Worm (Caenorhabditis elegans) whole organism, young adult: ENCODE measurements around the gene cnp-2.

Experiments used
- F10E7.11 ChIP-seq: sonication (generic microtip); optimal IDR thresholded peaks from 2 replicates; lab custom pipeline; 2017; ENCODE audit warnings: mild to moderate bottlenecking, missing genetic modification characterization, moderate library complexity, missing compliant biosample characterization
- F33H1.4 ChIP-seq: fragments of 200-800 bp; sonication (Bioruptor generic); IDR thresholded peaks from 2 replicates; pipeline ENCODE4 v1.3.6; 2022; ENCODE audit warnings: missing genetic modification reagents, missing genetic modification characterization, missing compliant biosample characterization
- ama-1 ChIP-seq, 3 experiments: fragments of 150-350 bp in 1 of 3; sonication (generic microtip) in 2 of 3; optimal IDR thresholded peaks; 2 replicates each; lab custom pipeline; 2014 to 2018; ENCODE audit warnings: missing biosample characterization in 2 of 3, missing genetic modification characterization in 2 of 3, missing genetic modification reagents in 2 of 3
- atf-7 ChIP-seq: sonication (generic microtip); optimal IDR thresholded peaks from 2 replicates; lab custom pipeline; 2017; ENCODE audit warnings: mild to moderate bottlenecking, missing genetic modification characterization, missing compliant biosample characterization
- attf-3 ChIP-seq: fragments of 200-800 bp; sonication (Bioruptor generic); conservative IDR thresholded peaks from 2 replicates; pipeline ENCODE4 v1.3.6; 2022; ENCODE audit warnings: missing genetic modification reagents, missing genetic modification characterization, missing compliant biosample characterization
- ceh-40 ChIP-seq: fragments of 200-800 bp; sonication (Bioruptor generic); IDR thresholded peaks from 2 replicates; pipeline ENCODE4 v1.3.6; 2022; ENCODE audit warnings: missing genetic modification characterization, missing compliant biosample characterization
- ceh-58 ChIP-seq: fragments of 200-800 bp; sonication (Bioruptor generic); IDR thresholded peaks from 2 replicates; pipeline ENCODE4 v1.3.6; 2022; ENCODE audit warnings: missing genetic modification characterization, missing compliant biosample characterization
- efl-1 ChIP-seq: fragments of 150-350 bp; optimal IDR thresholded peaks from 2 replicates; lab custom pipeline; 2014; ENCODE audit warnings: missing biosample characterization, missing genetic modification reagents, missing genetic modification characterization
- hlh-26 ChIP-seq: fragments of 200-800 bp; sonication (Bioruptor generic); conservative IDR thresholded peaks from 2 replicates; pipeline ENCODE4 v1.3.6; 2022; ENCODE audit warnings: missing genetic modification reagents, missing genetic modification characterization, missing compliant biosample characterization
- mcd-1 ChIP-seq: fragments of 200-800 bp; sonication (Bioruptor generic); IDR thresholded peaks from 2 replicates; pipeline ENCODE4 v1.3.6; 2022; ENCODE audit warnings: missing genetic modification reagents, missing genetic modification characterization, missing compliant biosample characterization
- mel-28 ChIP-seq: sonication (generic microtip); optimal IDR thresholded peaks from 2 replicates; lab custom pipeline; 2016; ENCODE audit warnings: borderline replicate concordance, mild to moderate bottlenecking, missing genetic modification characterization, missing compliant biosample characterization
- nfyb-1 ChIP-seq: fragments of 200-800 bp; sonication (Bioruptor generic); IDR thresholded peaks from 2 replicates; pipeline ENCODE4 v1.3.6; 2022; ENCODE audit warnings: missing genetic modification reagents, missing genetic modification characterization, missing compliant biosample characterization
- nhr-80 ChIP-seq: sonication (generic microtip); optimal IDR thresholded peaks from 2 replicates; lab custom pipeline; 2016; ENCODE audit warnings: missing genetic modification characterization, missing compliant biosample characterization
- rcor-1 ChIP-seq: fragments of 200-800 bp; sonication (Bioruptor generic); IDR thresholded peaks from 2 replicates; pipeline ENCODE4 v1.3.6; 2022; ENCODE audit warnings: missing genetic modification reagents, missing genetic modification characterization, missing compliant biosample characterization
- sdz-38 ChIP-seq: sonication (generic microtip); optimal IDR thresholded peaks from 2 replicates; lab custom pipeline; 2016; ENCODE audit warnings: missing genotype, missing genetic modification characterization, missing compliant biosample characterization
- sptf-2 ChIP-seq: fragments of 200-800 bp; sonication (Bioruptor generic); optimal IDR thresholded peaks from 2 replicates; lab custom pipeline; 2018; ENCODE audit warnings: mild to moderate bottlenecking, missing genetic modification characterization, missing compliant biosample characterization
- tlf-1 ChIP-seq: fragments of 200-800 bp; sonication (Bioruptor generic); optimal IDR thresholded peaks from 2 replicates; lab custom pipeline; 2018; ENCODE audit warnings: mild to moderate bottlenecking, missing genetic modification characterization, missing compliant biosample characterization
- ztf-18 ChIP-seq: sonication (generic microtip); optimal IDR thresholded peaks from 2 replicates; lab custom pipeline; 2016; ENCODE audit warnings: missing genotype, mild to moderate bottlenecking, missing genetic modification characterization, missing compliant biosample characterization

cnp-2 gene

DNA sequence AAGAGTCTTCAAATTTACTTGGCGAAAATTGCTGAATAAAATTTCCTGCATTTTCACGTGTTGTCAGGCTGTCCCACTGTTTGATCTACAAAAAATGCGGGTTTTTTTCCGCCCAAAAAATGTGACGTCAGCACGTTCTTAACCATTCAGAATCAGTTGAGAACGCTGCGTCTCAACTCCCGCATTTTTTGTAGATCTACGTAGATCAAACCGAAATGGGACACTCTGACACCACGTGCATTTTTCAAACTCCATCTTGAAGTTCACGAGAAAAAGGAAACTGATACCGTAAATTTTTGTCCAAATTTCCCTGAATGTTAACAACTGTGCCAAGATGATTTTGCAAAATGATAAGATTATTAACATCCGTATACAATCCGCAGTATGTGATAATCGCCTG lies 52.7 kb downstream of the cnp-2 start:
- no peak for TF ChIP-seq mel-28
- TF ChIP-seq F10E7.11 (tag; lab: Kevin White, UChicago), result no peak
- TF ChIP-seq sdz-38 (tag; lab: Kevin White, UChicago), result no peak
- TF ChIP-seq hlh-26 (GFP tag; lab: Robert Waterston, UW), result no peak
- no peak for TF ChIP-seq ztf-18
- no peak for TF ChIP-seq F33H1.4 (GFP tag; lab: Robert Waterston, UW)
- no peak for TF ChIP-seq rcor-1
- no peak for TF ChIP-seq tlf-1 (GFP tag; lab: Kevin White, UChicago)
- TF ChIP-seq efl-1 (GFP tag; lab: Kevin White, UChicago), result no peak
- TF ChIP-seq attf-3, result no peak
- no peak for TF ChIP-seq ceh-40 (GFP tag; lab: Robert Waterston, UW)
- no peak for TF ChIP-seq ama-1 (optimal IDR thresholded peaks at IDR 0.05; lab: Kevin White, UChicago)
- TF ChIP-seq ama-1 (GFP tag; optimal IDR thresholded peaks at IDR 0.05; lab: Kevin White, UChicago), result no peak
- no peak for TF ChIP-seq ceh-58

DNA sequence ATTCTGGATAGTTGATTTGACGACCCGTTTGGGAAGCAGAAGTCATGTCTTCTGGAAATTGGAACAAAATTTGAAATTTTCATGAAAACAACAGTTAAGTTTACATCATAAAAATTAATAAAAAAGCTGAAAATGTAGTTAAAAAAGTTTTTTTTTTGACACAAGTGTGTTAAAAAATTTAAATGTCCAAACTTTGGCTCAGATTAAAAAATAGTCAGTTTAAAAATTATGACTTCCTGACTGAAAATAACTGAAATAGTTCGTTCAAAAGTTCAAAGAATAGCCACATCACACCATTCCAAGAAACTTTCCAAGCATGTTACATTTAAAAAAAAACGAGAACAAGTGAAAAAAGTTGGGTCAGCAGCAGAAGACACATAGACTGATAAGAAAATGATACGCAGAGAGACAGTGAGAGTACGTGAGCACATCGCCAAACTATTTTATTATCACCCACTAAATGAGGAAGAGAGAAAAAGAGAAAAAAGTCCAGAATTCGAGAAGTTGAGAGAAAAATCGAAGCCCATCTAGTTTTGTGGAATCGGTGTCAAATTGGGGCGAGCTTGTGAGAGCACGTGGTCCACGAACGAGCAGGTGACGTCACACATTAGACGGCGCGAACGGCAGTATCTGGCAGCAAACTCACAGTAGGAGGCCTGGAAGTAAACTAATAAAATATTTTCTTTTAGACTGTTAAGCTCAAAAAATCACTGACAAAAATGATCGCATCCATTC lies 56.0 kb downstream of the cnp-2 start, which contains the start of gene acl-7:
acl-7 (minus strand) TSS at position 51 of the 735 bp plus-strand sequence.
- TF ChIP-seq nhr-80 (tag; lab: Kevin White, UChicago), result peak; percentile 76
- TF ChIP-seq nfyb-1 (GFP tag; lab: Robert Waterston, UW), result no peak
- no peak for TF ChIP-seq sptf-2
- 0 out of 2 replicates have a peak, but pooled peaks have one; percentile 27 for TF ChIP-seq mcd-1 (GFP tag; lab: Robert Waterston, UW)
- peak; percentile 23 for TF ChIP-seq atf-7 (tag; lab: Kevin White, UChicago)
